Fruit fly (Drosophila melanogaster): Measurements from ENCODE around the gene mex1.

The mex1 gene

DNA sequence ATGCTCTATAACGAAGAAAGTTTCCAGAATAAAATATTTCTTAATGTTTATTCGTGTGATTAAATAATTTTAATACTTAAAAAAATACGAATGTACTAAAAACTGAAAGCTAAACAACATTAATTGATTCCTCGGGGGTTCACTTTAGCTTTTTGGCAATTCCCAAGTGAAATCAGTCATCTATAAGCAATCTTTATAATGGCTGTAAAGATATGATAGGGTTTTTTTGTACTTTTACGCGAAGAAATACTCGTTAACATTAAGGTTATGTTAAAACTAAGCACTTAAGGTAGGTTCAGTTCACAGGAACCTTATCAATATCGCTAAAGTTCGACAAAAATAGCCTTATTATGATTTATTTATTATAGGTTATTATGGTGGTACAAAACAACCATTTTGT, 528 bp upstream of the mex1 start (continued):
- TF ChIP-seq CG3163 (GFP tag; optimal IDR thresholded peaks at IDR 0.05) (no peak), Sox102F (GFP tag; optimal IDR thresholded peaks at IDR 0.05) (no peak), CG17385 (GFP tag; optimal IDR thresholded peaks at IDR 0.05) (no peak), az2 (GFP tag; optimal IDR thresholded peaks at IDR 0.05) (no peak), CG8765 (GFP tag; IDR thresholded peaks at IDR 0.05) (no peak), Elba2 (GFP tag; optimal IDR thresholded peaks at IDR 0.05) (no peak), CG12769 (tag; optimal IDR thresholded peaks at IDR 0.05) (no peak), sens (GFP tag) (peak; percentile 57), CG10267 (tag; optimal IDR thresholded peaks at IDR 0.05) (no peak), cwo (GFP tag; optimal IDR thresholded peaks at IDR 0.05) (no peak), ato (GFP tag; IDR thresholded peaks at IDR 0.05; ENCODE audit: partially characterized antibody) (no peak), gsb-n (tag; optimal IDR thresholded peaks at IDR 0.05) (no peak), Chrac-16 (GFP tag; optimal IDR thresholded peaks at IDR 0.05) (no peak), CG7839 (tag; optimal IDR thresholded peaks at IDR 0.05) (no peak), CG13123 (GFP tag; optimal IDR thresholded peaks at IDR 0.05) (no peak), hkb (optimal IDR thresholded peaks at IDR 0.05) (no peak), hkb (GFP tag; IDR thresholded peaks at IDR 0.05) (no peak)

DNA sequence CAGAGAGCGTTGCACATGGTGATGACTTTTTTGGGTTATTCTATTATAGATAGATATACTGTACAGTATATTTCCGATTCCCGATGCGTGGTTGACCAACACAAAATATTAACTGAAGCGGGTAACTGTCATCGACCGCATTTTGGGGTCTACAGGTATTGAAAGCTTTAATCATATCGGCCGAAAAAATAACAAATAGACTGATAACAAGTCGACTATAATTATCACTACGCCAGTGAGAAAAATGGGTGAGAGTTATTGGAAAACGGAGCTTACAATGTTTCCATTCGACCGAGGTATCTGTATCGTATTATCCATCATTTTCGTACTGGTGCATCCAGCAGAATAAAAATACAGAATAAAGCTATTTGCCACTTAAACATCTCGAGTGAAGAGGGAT, 1.0 kb downstream of the mex1 start:
- no peak for TF ChIP-seq CG11695 (GFP tag; IDR thresholded peaks at IDR 0.05)
- TF ChIP-seq Nf-YC (tag; optimal IDR thresholded peaks at IDR 0.05): no peak
- TF ChIP-seq ftz-f1 (GFP tag; optimal IDR thresholded peaks at IDR 0.05): no peak
- TF ChIP-seq exex (tag; optimal IDR thresholded peaks at IDR 0.05): peak; percentile 76
- TF ChIP-seq ind (GFP tag; optimal IDR thresholded peaks at IDR 0.05): no peak
- no peak for TF ChIP-seq crp (GFP tag; optimal IDR thresholded peaks at IDR 0.05)
- no peak for TF ChIP-seq ac (GFP tag; optimal IDR thresholded peaks at IDR 0.05)
- no peak for TF ChIP-seq insv (GFP tag; optimal IDR thresholded peaks at IDR 0.05)
- TF ChIP-seq GATAe (GFP tag; conservative IDR thresholded peaks at IDR 0.05): peak; percentile 42
- TF ChIP-seq CG15601 (tag; optimal IDR thresholded peaks at IDR 0.05): peak; percentile 32
- TF ChIP-seq dmrt99B (tag; optimal IDR thresholded peaks at IDR 0.05): no peak
- no peak for TF ChIP-seq Mad (GFP tag; optimal IDR thresholded peaks at IDR 0.05)
- TF ChIP-seq CG34376 (GFP tag; optimal IDR thresholded peaks at IDR 0.05): peak; percentile 12
- TF ChIP-seq ham (GFP tag; IDR thresholded peaks at IDR 0.05): no peak
- TF ChIP-seq Hr3 (GFP tag; optimal IDR thresholded peaks at IDR 0.05): no peak
- peak; percentile 29 for TF ChIP-seq Med (GFP tag)
- no peak for TF ChIP-seq CTCF (GFP tag; optimal IDR thresholded peaks at IDR 0.05)
- TF ChIP-seq CG8290 (GFP tag; optimal IDR thresholded peaks at IDR 0.05): no peak
- TF ChIP-seq CG8290 (tag; optimal IDR thresholded peaks at IDR 0.05): peak in 1 of 2 experiments; percentile 17
- no peak for TF ChIP-seq Dp (GFP tag; optimal IDR thresholded peaks at IDR 0.05)
- no peak for TF ChIP-seq vvl (GFP tag; IDR thresholded peaks at IDR 0.05)
- TF ChIP-seq CG2199 (GFP tag; IDR thresholded peaks at IDR 0.05): 0 out of 3 replicates have a peak, but pooled peaks have one; percentile 56
- TF ChIP-seq mirr (GFP tag; optimal IDR thresholded peaks at IDR 0.05): peak; percentile 63
- TF ChIP-seq B-H2 (GFP tag; optimal IDR thresholded peaks at IDR 0.05): no peak
- peak; percentile 4 for TF ChIP-seq lab (GFP tag; optimal IDR thresholded peaks at IDR 0.05)
- no peak for TF ChIP-seq croc (GFP tag; conservative IDR thresholded peaks at IDR 0.05)
- no peak for TF ChIP-seq CG2889 (GFP tag; IDR thresholded peaks at IDR 0.05)
- 0 out of 2 replicates have a peak, but pooled peaks have one; percentile 19 for TF ChIP-seq stc (GFP tag; IDR thresholded peaks at IDR 0.05)
- no peak for TF ChIP-seq chif (GFP tag; optimal IDR thresholded peaks at IDR 0.05)
- no peak for TF ChIP-seq CG3838 (GFP tag; optimal IDR thresholded peaks at IDR 0.05)
- no peak for TF ChIP-seq Mes4 (GFP tag; optimal IDR thresholded peaks at IDR 0.05)
- no peak for TF ChIP-seq tup (GFP tag; optimal IDR thresholded peaks at IDR 0.05)
- TF ChIP-seq pan (optimal IDR thresholded peaks at IDR 0.05): no peak
- no peak for TF ChIP-seq pan (GFP tag; optimal IDR thresholded peaks at IDR 0.05 in 1 of 2, IDR thresholded peaks at IDR 0.05 in 1 of 2)
- TF ChIP-seq Atf3 (GFP tag; optimal IDR thresholded peaks at IDR 0.05): no peak
- no peak for TF ChIP-seq CG4820 (GFP tag; optimal IDR thresholded peaks at IDR 0.05)
- no peak for TF ChIP-seq CG14050 (GFP tag; IDR thresholded peaks at IDR 0.05)

Data from whole organism, embryonic.